1 fruit fly cellular context compared by ENCODE assay signal in the genomic region with DNA sequence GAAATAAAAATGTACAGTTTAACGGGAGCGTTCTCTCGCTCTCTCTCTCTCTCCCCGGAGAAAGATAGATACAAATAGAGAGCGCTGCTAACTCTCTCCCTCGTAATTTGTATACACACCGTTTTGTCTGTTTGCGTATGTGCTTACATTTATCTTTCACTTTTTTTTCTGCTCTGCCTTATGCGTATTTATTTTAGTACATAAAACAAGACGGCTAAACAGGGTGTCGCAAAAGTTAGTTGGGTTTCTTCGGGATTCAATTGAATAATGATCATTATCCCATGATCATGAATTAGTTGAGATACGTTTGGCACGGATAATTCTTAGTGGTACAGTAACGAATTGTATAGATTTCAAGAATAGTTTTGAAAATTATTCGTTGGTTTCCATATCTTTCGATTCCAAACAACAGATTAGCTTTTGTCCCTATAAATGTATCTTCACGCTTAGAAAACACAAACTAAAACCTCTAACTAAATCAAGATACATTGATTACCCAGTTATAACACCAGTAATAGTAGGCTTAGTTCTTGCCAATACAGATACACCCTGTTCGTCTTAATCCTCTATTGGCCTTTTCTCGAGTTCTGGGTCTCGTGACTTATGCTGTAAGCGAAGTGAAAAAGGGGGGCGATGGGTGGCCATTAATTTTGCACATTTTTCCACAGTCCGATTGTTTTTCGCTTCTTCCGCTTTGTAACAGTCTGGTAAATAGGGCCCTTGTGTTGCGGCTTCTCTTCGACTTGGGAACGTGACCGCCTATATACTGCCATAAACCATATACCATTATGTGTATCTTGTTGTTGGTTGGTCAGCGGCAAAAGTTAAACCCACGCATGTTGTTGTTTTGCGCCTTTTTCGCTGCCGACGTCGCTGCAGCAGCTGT.
TF ChIP-seq lines count a peak whose summit lies in the region.

No protein-coding gene starts in this region.

TF ChIP-seq in whole organism, embryonic, 481 proteins besides CTCF, POLR2A, EP300 and RAD21 (continued from another document and continues in another):
- TF ChIP-seq D19B (GFP tag; optimal IDR thresholded peaks at IDR 0.05; lab: Kevin White, UChicago) (peak; percentile 80), psq (GFP tag; optimal IDR thresholded peaks at IDR 0.05; lab: Kevin White, UChicago) (peak; percentile 51), Dll (GFP tag; IDR thresholded peaks at IDR 0.05; lab: Robert Waterston, UW; ENCODE audit: partially characterized antibody) (no peak), sima (GFP tag; optimal IDR thresholded peaks at IDR 0.05; lab: Kevin White, UChicago) (peak; percentile 75), pum (GFP tag; optimal IDR thresholded peaks at IDR 0.05; lab: Kevin White, UChicago) (peak; percentile 61), gem (tag; optimal IDR thresholded peaks at IDR 0.05; lab: Kevin White, UChicago) (peak; percentile 88), fd102C (GFP tag; optimal IDR thresholded peaks at IDR 0.05; lab: Kevin White, UChicago) (no peak), pho (GFP tag; optimal IDR thresholded peaks at IDR 0.05; lab: Kevin White, UChicago) (peak; percentile 79), CG4820 (GFP tag; optimal IDR thresholded peaks at IDR 0.05; lab: Kevin White, UChicago) (peak; percentile 65), klu (GFP tag; IDR thresholded peaks at IDR 0.05; lab: Robert Waterston, UW) (no peak), CG18476 (GFP tag; optimal IDR thresholded peaks at IDR 0.05; lab: Kevin White, UChicago) (peak; percentile 39), CG10565 (GFP tag; optimal IDR thresholded peaks at IDR 0.05; lab: Kevin White, UChicago) (peak; percentile 22), tin (GFP tag; optimal IDR thresholded peaks at IDR 0.05; lab: Kevin White, UChicago) (peak; percentile 42), CG6175 (GFP tag; IDR thresholded peaks at IDR 0.05; lab: Robert Waterston, UW) (no peak), CG32772 (GFP tag; IDR thresholded peaks at IDR 0.05; lab: Robert Waterston, UW) (no peak), CG9215 (GFP tag; IDR thresholded peaks at IDR 0.05; lab: Robert Waterston, UW) (no peak), wor (GFP tag; IDR thresholded peaks at IDR 0.05; lab: Robert Waterston, UW) (no peak), BtbVII (GFP tag; optimal IDR thresholded peaks at IDR 0.05; lab: Kevin White, UChicago) (peak; percentile 93), Pdp1 (GFP tag; optimal IDR thresholded peaks at IDR 0.05; lab: Kevin White, UChicago) (peak; percentile 52 to 70), Dref (GFP tag; IDR thresholded peaks at IDR 0.05; lab: Robert Waterston, UW) (no peak), CG6254 (GFP tag; optimal IDR thresholded peaks at IDR 0.05; lab: Kevin White, UChicago) (peak; percentile 89), CG6683 (GFP tag; optimal IDR thresholded peaks at IDR 0.05; lab: Kevin White, UChicago) (peak; percentile 75), CG4730 (GFP tag; IDR thresholded peaks at IDR 0.05; lab: Robert Waterston, UW) (no peak), Usf (GFP tag; optimal IDR thresholded peaks at IDR 0.05; lab: Kevin White, UChicago) (peak; percentile 49), lilli (GFP tag; optimal IDR thresholded peaks at IDR 0.05; lab: Kevin White, UChicago) (peak; percentile 79), Nf-YA (GFP tag; IDR thresholded peaks at IDR 0.05; lab: Robert Waterston, UW) (no peak), CG4404 (GFP tag; IDR thresholded peaks at IDR 0.05; lab: Robert Waterston, UW) (no peak), CG32767 (GFP tag; IDR thresholded peaks at IDR 0.05; lab: Robert Waterston, UW) (no peak), bcd (GFP tag; optimal IDR thresholded peaks at IDR 0.05; lab: Kevin White, UChicago) (peak; percentile 83), Max (GFP tag; optimal IDR thresholded peaks at IDR 0.05; lab: Kevin White, UChicago) (peak; percentile 49), kah (GFP tag; optimal IDR thresholded peaks at IDR 0.05; lab: Kevin White, UChicago) (peak; percentile 37), CG17802 (tag; optimal IDR thresholded peaks at IDR 0.05; lab: Kevin White, UChicago) (no peak), Six4 (GFP tag; optimal IDR thresholded peaks at IDR 0.05; lab: Kevin White, UChicago) (peak; percentile 53), CG12219 (GFP tag; optimal IDR thresholded peaks at IDR 0.05; lab: Kevin White, UChicago) (peak; percentile 79), CG7987 (GFP tag; optimal IDR thresholded peaks at IDR 0.05; lab: Kevin White, UChicago) (peak; percentile 75), Atf-2 (GFP tag; optimal IDR thresholded peaks at IDR 0.05; lab: Kevin White, UChicago) (peak; percentile 66), bsh (GFP tag; optimal IDR thresholded peaks at IDR 0.05; lab: Kevin White, UChicago) (peak; percentile 79 to 84), HHEX (GFP tag; optimal IDR thresholded peaks at IDR 0.05; lab: Kevin White, UChicago) (peak; percentile 88), sqz (GFP tag; optimal IDR thresholded peaks at IDR 0.05; lab: Kevin White, UChicago) (peak; percentile 91), CG17829 (tag; optimal IDR thresholded peaks at IDR 0.05; lab: Kevin White, UChicago) (peak; percentile 78), CG7963 (GFP tag; IDR thresholded peaks at IDR 0.05; lab: Robert Waterston, UW; ENCODE audit: partially characterized antibody) (no peak), Chrac-16 (GFP tag; optimal IDR thresholded peaks at IDR 0.05; lab: Kevin White, UChicago) (peak; percentile 10), org-1 (GFP tag; optimal IDR thresholded peaks at IDR 0.05; lab: Kevin White, UChicago) (peak; percentile 85), Hr39 (optimal IDR thresholded peaks at IDR 0.05; lab: Kevin White, UChicago) (no peak), chn (GFP tag; optimal IDR thresholded peaks at IDR 0.05; lab: Kevin White, UChicago) (peak; percentile 49), CG33557 (GFP tag; optimal IDR thresholded peaks at IDR 0.05; lab: Kevin White, UChicago) (peak; percentile 77), HmgD (GFP tag; optimal IDR thresholded peaks at IDR 0.05; lab: Kevin White, UChicago) (peak; percentile 18), Atf6 (GFP tag; IDR thresholded peaks at IDR 0.05; lab: Robert Waterston, UW) (no peak), BEAF-32 (GFP tag; optimal IDR thresholded peaks at IDR 0.05; lab: Kevin White, UChicago) (no peak), CG10321 (GFP tag; IDR thresholded peaks at IDR 0.05; lab: Robert Waterston, UW) (no peak), pzg (GFP tag; optimal IDR thresholded peaks at IDR 0.05; lab: Kevin White, UChicago) (no peak), croc (GFP tag; conservative IDR thresholded peaks at IDR 0.05; lab: Robert Waterston, UW) (no peak; the same call in 2 of the 3 replicates), emc (GFP tag; optimal IDR thresholded peaks at IDR 0.05; lab: Kevin White, UChicago) (peak; percentile 62), CG9817 (tag; optimal IDR thresholded peaks at IDR 0.05; lab: Kevin White, UChicago) (peak; percentile 79), CG17359 (tag; optimal IDR thresholded peaks at IDR 0.05; lab: Kevin White, UChicago) (peak; percentile 88), TFAM (GFP tag; optimal IDR thresholded peaks at IDR 0.05; lab: Kevin White, UChicago) (peak; percentile 65), YL-1 (GFP tag; optimal IDR thresholded peaks at IDR 0.05; lab: Kevin White, UChicago) (peak; percentile 76), CG4617 (GFP tag; optimal IDR thresholded peaks at IDR 0.05; lab: Kevin White, UChicago; ENCODE audit: borderline replicate concordance) (no peak), fd3F (GFP tag; optimal IDR thresholded peaks at IDR 0.05; lab: Kevin White, UChicago) (peak; percentile 69), CG10431 (GFP tag; optimal IDR thresholded peaks at IDR 0.05; lab: Kevin White, UChicago) (peak; percentile 89), Sry-β (GFP tag; optimal IDR thresholded peaks at IDR 0.05; lab: Kevin White, UChicago) (peak; percentile 56), CG14965 (GFP tag; optimal IDR thresholded peaks at IDR 0.05; lab: Kevin White, UChicago; ENCODE audit: borderline replicate concordance) (peak; percentile 59), Hr78 (GFP tag; optimal IDR thresholded peaks at IDR 0.05; lab: Kevin White, UChicago) (peak in 1 of 2 experiments; percentile 44), CG11093 (GFP tag; IDR thresholded peaks at IDR 0.05; lab: Robert Waterston, UW) (no peak), dati (GFP tag; IDR thresholded peaks at IDR 0.05; lab: Robert Waterston, UW) (no peak), CG30431 (GFP tag; optimal IDR thresholded peaks at IDR 0.05; lab: Kevin White, UChicago) (peak; percentile 37), CG3847 (GFP tag; IDR thresholded peaks at IDR 0.05; lab: Robert Waterston, UW) (no peak), lmd (GFP tag; IDR thresholded peaks at IDR 0.05; lab: Robert Waterston, UW) (no peak), ara (GFP tag; IDR thresholded peaks at IDR 0.05; lab: Robert Waterston, UW) (no peak), Lim3 (GFP tag; IDR thresholded peaks at IDR 0.05; lab: Robert Waterston, UW) (no peak), CG12155 (GFP tag; optimal IDR thresholded peaks at IDR 0.05; lab: Kevin White, UChicago) (peak; percentile 62), CG13894 (tag; optimal IDR thresholded peaks at IDR 0.05; lab: Kevin White, UChicago) (peak; percentile 82), jumu (GFP tag; optimal IDR thresholded peaks at IDR 0.05; lab: Kevin White, UChicago) (peak; percentile 74), MESR4 (GFP tag; optimal IDR thresholded peaks at IDR 0.05; lab: Kevin White, UChicago) (no peak), zf30C (GFP tag; optimal IDR thresholded peaks at IDR 0.05; lab: Kevin White, UChicago) (no peak), CG31441 (GFP tag; IDR thresholded peaks at IDR 0.05; lab: Robert Waterston, UW) (no peak), lbe (GFP tag; optimal IDR thresholded peaks at IDR 0.05; lab: Kevin White, UChicago) (no peak), ci (GFP tag; IDR thresholded peaks at IDR 0.05; lab: Robert Waterston, UW) (no peak), CG6791 (GFP tag; IDR thresholded peaks at IDR 0.05; lab: Robert Waterston, UW; ENCODE audit: partially characterized antibody) (no peak), CG31224 (GFP tag; IDR thresholded peaks at IDR 0.05; lab: Robert Waterston, UW) (no peak), D19A (tag; optimal IDR thresholded peaks at IDR 0.05; lab: Kevin White, UChicago) (peak; percentile 70), CG7357 (GFP tag; IDR thresholded peaks at IDR 0.05; lab: Robert Waterston, UW) (peak; percentile 34; the same call in 1 of the 3 replicates), ac (GFP tag; optimal IDR thresholded peaks at IDR 0.05; lab: Kevin White, UChicago) (no peak), gsb-n (tag; optimal IDR thresholded peaks at IDR 0.05; lab: Kevin White, UChicago) (peak; percentile 50), Adf1 (GFP tag; IDR thresholded peaks at IDR 0.05; lab: Robert Waterston, UW) (no peak), hth (optimal IDR thresholded peaks at IDR 0.05; lab: Kevin White, UChicago) (no peak), CG8478 (optimal IDR thresholded peaks at IDR 0.05; lab: Kevin White, UChicago) (no peak), CG1647 (GFP tag; optimal IDR thresholded peaks at IDR 0.05; lab: Kevin White, UChicago) (peak; percentile 58), gsb (GFP tag; IDR thresholded peaks at IDR 0.05; lab: Robert Waterston, UW) (no peak), Gsc (GFP tag; IDR thresholded peaks at IDR 0.05; lab: Robert Waterston, UW) (no peak), p53 (GFP tag; optimal IDR thresholded peaks at IDR 0.05; lab: Kevin White, UChicago) (peak; percentile 54), CG10654 (GFP tag; optimal IDR thresholded peaks at IDR 0.05; lab: Kevin White, UChicago) (peak; percentile 57), HmgZ (tag; optimal IDR thresholded peaks at IDR 0.05; lab: Kevin White, UChicago) (peak; percentile 69), nerfin-1 (tag; optimal IDR thresholded peaks at IDR 0.05; lab: Kevin White, UChicago) (peak; percentile 70), dpn (GFP tag; optimal IDR thresholded peaks at IDR 0.05; lab: Kevin White, UChicago) (peak; percentile 74 to 78), CG7839 (tag; optimal IDR thresholded peaks at IDR 0.05; lab: Kevin White, UChicago) (peak; percentile 83), dimm (GFP tag; IDR thresholded peaks at IDR 0.05; lab: Robert Waterston, UW) (no peak), grau (tag; optimal IDR thresholded peaks at IDR 0.05; lab: Kevin White, UChicago) (peak; percentile 86), crol (GFP tag; IDR thresholded peaks at IDR 0.05; lab: Robert Waterston, UW) (no peak), Ptx1 (GFP tag; IDR thresholded peaks at IDR 0.05; lab: Robert Waterston, UW) (no peak), ham (GFP tag; IDR thresholded peaks at IDR 0.05; lab: Robert Waterston, UW) (no peak), tgo (GFP tag; IDR thresholded peaks at IDR 0.05; lab: Robert Waterston, UW) (no peak), al (GFP tag; IDR thresholded peaks at IDR 0.05; lab: Robert Waterston, UW) (no peak), kni (GFP tag; optimal IDR thresholded peaks at IDR 0.05; lab: Kevin White, UChicago) (peak; percentile 86), CG11247 (GFP tag; IDR thresholded peaks at IDR 0.05; lab: Robert Waterston, UW) (no peak), CG8388 (GFP tag; optimal IDR thresholded peaks at IDR 0.05; lab: Kevin White, UChicago) (peak; percentile 73), H15 (GFP tag; IDR thresholded peaks at IDR 0.05; lab: Robert Waterston, UW) (no peak), CG5180 (GFP tag; optimal IDR thresholded peaks at IDR 0.05; lab: Kevin White, UChicago) (peak; percentile 81), repo (GFP tag; optimal IDR thresholded peaks at IDR 0.05; lab: Kevin White, UChicago) (peak; percentile 15), CG13296 (GFP tag; optimal IDR thresholded peaks at IDR 0.05; lab: Kevin White, UChicago) (peak; percentile 86), danr (GFP tag; IDR thresholded peaks at IDR 0.05; lab: Robert Waterston, UW) (no peak), gro (GFP tag; optimal IDR thresholded peaks at IDR 0.05; lab: Kevin White, UChicago) (peak; percentile 49), da (GFP tag; optimal IDR thresholded peaks at IDR 0.05; lab: Kevin White, UChicago) (peak; percentile 72), CG2712 (tag; optimal IDR thresholded peaks at IDR 0.05; lab: Kevin White, UChicago) (peak; percentile 85), CG3995 (GFP tag; optimal IDR thresholded peaks at IDR 0.05; lab: Kevin White, UChicago) (peak; percentile 42), Antp (GFP tag; optimal IDR thresholded peaks at IDR 0.05; lab: Kevin White, UChicago) (peak; percentile 50), CG11398 (GFP tag; optimal IDR thresholded peaks at IDR 0.05; lab: Kevin White, UChicago) (peak; percentile 51), CG6854 (GFP tag; optimal IDR thresholded peaks at IDR 0.05; lab: Kevin White, UChicago) (peak; percentile 72), CG1024 (GFP tag; IDR thresholded peaks at IDR 0.05; lab: Robert Waterston, UW) (no peak), otp (GFP tag; IDR thresholded peaks at IDR 0.05; lab: Robert Waterston, UW) (no peak), CG8290 (GFP tag; optimal IDR thresholded peaks at IDR 0.05; lab: Kevin White, UChicago) (peak; percentile 32), CG8290 (tag; optimal IDR thresholded peaks at IDR 0.05; lab: Kevin White, UChicago) (peak; percentile 39 to 76), fru (optimal IDR thresholded peaks at IDR 0.05; lab: Kevin White, UChicago) (no peak), exex (tag; optimal IDR thresholded peaks at IDR 0.05; lab: Kevin White, UChicago) (peak; percentile 34)
